Worm (Caenorhabditis elegans) whole organism, L4 larva: Measurements from ENCODE around the gene mrp-4.

Source experiments
- dmd-8 ChIP-seq: fragments of 200-800 bp; sonication (Bioruptor generic); IDR thresholded peaks from 2 replicates; pipeline ENCODE4 v1.3.6; 2022; ENCODE audit warnings: missing genetic modification characterization, missing compliant biosample characterization
- madf-9 ChIP-seq: fragments of 200-800 bp; sonication (Bioruptor generic); conservative IDR thresholded peaks from 2 replicates; pipeline ENCODE4 v1.3.6; 2022; ENCODE audit warnings: missing genetic modification reagents, missing genetic modification characterization, missing compliant biosample characterization
- mes-2 ChIP-seq: sonication (generic microtip); optimal IDR thresholded peaks from 2 replicates; lab custom pipeline; 2016; ENCODE audit warnings: missing genotype, mild to moderate bottlenecking, missing genetic modification characterization, missing compliant biosample characterization; ENCODE audit not compliant: poor library complexity, severe bottlenecking
- nhr-11 ChIP-seq: fragments of 150-350 bp; optimal IDR thresholded peaks from 2 replicates; lab custom pipeline; 2014; ENCODE audit warnings: missing biosample characterization, missing genetic modification characterization

- TF ChIP-seq madf-9 (GFP tag; lab: Robert Waterston, UW) (no peak), mes-2 (tag; lab: Kevin White, UChicago) (no peak), dmd-8 (GFP tag; lab: Robert Waterston, UW) (no peak), nhr-11 (tag; lab: Kevin White, UChicago) (no peak)
These were observed 32.2 kb upstream of the mrp-4 start, which contains the start of gene lec-7 for ce11 chrX:9851745-9852330.
